Worm (Caenorhabditis elegans): ENCODE data around the gene F14F9.6.

F14F9.6 gene

DNA sequence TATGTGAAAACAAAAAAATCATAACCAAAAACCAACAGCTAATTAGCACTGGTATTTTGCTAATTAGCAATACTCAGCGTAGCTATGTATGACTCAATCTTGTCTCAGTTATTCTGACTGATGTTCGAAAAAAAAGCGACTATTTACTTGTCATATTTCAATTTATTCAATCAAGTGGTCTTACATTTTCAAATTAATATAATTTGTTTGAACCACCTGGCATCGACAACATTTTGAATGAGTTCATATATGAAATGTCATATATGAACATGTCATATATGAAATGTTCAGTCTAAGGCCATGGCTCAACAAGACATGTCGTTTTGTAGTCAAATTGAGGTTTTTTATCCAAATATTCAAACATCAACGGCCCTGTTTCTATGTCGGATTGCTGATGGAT, 19.1 kb upstream of the F14F9.6 start, which contains the start of gene srw-140:
Gene srw-140 (plus strand): TSS at position 301 of the 400 bp plus-strand sequence.
- no peak for TF ChIP-seq daf-19 (GFP tag; conservative IDR thresholded peaks at IDR 0.05)
- no peak for TF ChIP-seq nhr-48 (tag; optimal IDR thresholded peaks at IDR 0.05)
- TF ChIP-seq T20F7.1 (GFP tag; optimal IDR thresholded peaks at IDR 0.05), result no peak
- TF ChIP-seq nhr-25 (tag; optimal IDR thresholded peaks at IDR 0.05; ENCODE audit: borderline replicate concordance, insufficient read depth), result no peak
- TF ChIP-seq nhr-41 (GFP tag; IDR thresholded peaks at IDR 0.05), result no peak
- TF ChIP-seq ZK546.5 (tag; optimal IDR thresholded peaks at IDR 0.05), result no peak
- TF ChIP-seq daf-8 (GFP tag; IDR thresholded peaks at IDR 0.05), result no peak
- peak in 1 of 2 experiments; percentile 35 for TF ChIP-seq unc-62 (GFP tag; optimal IDR thresholded peaks at IDR 0.05 in 1 of 2)
- TF ChIP-seq unc-62 (tag; optimal IDR thresholded peaks at IDR 0.05), result no peak
- peak; percentile 40 for TF ChIP-seq aha-1 (tag)
- TF ChIP-seq cey-2 (tag; optimal IDR thresholded peaks at IDR 0.05; ENCODE audit: borderline replicate concordance, insufficient read depth), result no peak
- no peak for TF ChIP-seq dmd-8 (GFP tag; IDR thresholded peaks at IDR 0.05)
- TF ChIP-seq hlh-30 (tag; optimal IDR thresholded peaks at IDR 0.05; ENCODE audit: insufficient read depth), result no peak

DNA sequence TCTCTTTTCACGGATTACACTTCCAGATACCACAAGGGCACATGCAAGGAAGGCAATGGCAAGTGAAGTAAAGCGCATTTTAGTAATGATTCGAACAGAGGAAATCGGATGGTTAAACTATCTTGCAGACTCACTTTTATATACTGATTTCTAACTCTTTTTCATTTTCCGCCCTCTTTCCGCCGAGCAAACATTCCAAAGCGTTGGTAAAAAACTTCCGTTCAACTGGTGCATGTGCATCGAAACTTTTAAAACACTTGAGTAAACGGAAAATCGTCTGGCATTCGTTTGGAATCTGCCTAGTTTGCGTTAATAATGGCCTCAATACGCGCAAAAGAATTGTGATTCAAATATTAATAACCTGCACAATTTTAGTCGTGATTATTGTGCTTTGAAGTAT, 18.4 kb upstream of the F14F9.6 start, which contains the start of gene abu-7:
Gene abu-7 (minus strand): TSS at position 101 of the 400 bp plus-strand sequence.
- TF ChIP-seq madf-9 (GFP tag; conservative IDR thresholded peaks at IDR 0.05), result no peak
- TF ChIP-seq hlh-30 (tag; optimal IDR thresholded peaks at IDR 0.05; ENCODE audit: insufficient read depth), result no peak
- TF ChIP-seq ZK546.5 (tag; optimal IDR thresholded peaks at IDR 0.05), result no peak
- no peak for TF ChIP-seq zag-1 (tag; optimal IDR thresholded peaks at IDR 0.05)
- no peak for TF ChIP-seq nhr-102 (tag; optimal IDR thresholded peaks at IDR 0.05)
- TF ChIP-seq ctbp-1 (GFP tag; IDR thresholded peaks at IDR 0.05), result no peak
- no peak for TF ChIP-seq fkh-10 (GFP tag; optimal IDR thresholded peaks at IDR 0.05)

ce11 chrV:5161792-5162191, 15.5 kb upstream of the F14F9.6 start, which contains the start of gene abu-6:
abu-6 (minus strand) TSS chrV:5161892.
- TF ChIP-seq lin-38 (GFP tag; IDR thresholded peaks at IDR 0.05), result no peak

ce11 chrV:5158302-5158701, 12.0 kb upstream of the F14F9.6 start, which contains the start of gene abu-15:
abu-15 (plus strand) TSS chrV:5158602.
- TF ChIP-seq nhr-48 (tag; optimal IDR thresholded peaks at IDR 0.05) (no peak), gei-8 (GFP tag; optimal IDR thresholded peaks at IDR 0.05) (no peak), lin-1 (GFP tag; IDR thresholded peaks at IDR 0.05) (no peak), lim-7 (GFP tag; IDR thresholded peaks at IDR 0.05) (0 out of 2 replicates have a peak, but pooled peaks have one; percentile 8), pha-4 (GFP tag; IDR thresholded peaks at IDR 0.05) (no peak), pha-4 (tag; optimal IDR thresholded peaks at IDR 0.05) (no peak)

DNA sequence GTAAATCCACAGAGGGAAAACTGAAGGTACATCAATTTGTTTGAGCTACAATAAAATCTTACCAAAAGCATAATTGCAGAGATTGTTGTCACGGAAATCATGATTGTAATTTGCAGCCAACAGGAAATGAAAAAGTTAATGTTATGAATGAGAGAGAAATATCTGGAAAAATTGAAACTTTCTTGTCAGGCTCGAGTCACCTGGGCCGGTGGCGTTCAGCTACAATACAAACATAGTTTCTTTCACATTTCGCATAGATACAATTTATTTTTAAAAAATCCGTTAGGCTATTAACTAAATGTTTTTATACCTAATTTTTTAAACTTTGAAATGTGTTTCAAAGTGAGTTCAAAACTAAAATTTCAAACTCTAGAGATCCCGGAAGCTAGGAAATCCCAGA, 11.4 kb upstream of the F14F9.6 start, which contains the start of gene srx-39:
Gene srx-39 (minus strand): TSS at position 101 of the 400 bp plus-strand sequence.
- TF ChIP-seq duxl-1 (tag; optimal IDR thresholded peaks at IDR 0.05; ENCODE audit: poor library complexity) (no peak), spr-1 (tag; optimal IDR thresholded peaks at IDR 0.05) (no peak), ZK337.2 (GFP tag; IDR thresholded peaks at IDR 0.05) (no peak), mxl-3 (GFP tag; optimal IDR thresholded peaks at IDR 0.05) (no peak), lin-13 (GFP tag; optimal IDR thresholded peaks at IDR 0.05) (no peak), fos-1 (tag; optimal IDR thresholded peaks at IDR 0.05) (no peak), T26A8.4 (GFP tag; IDR thresholded peaks at IDR 0.05) (no peak), F10B5.3 (tag; optimal IDR thresholded peaks at IDR 0.05) (no peak), nhr-76 (tag; optimal IDR thresholded peaks at IDR 0.05) (no peak), snpc-1.2 (GFP tag; IDR thresholded peaks at IDR 0.05) (no peak), nhr-10 (tag; optimal IDR thresholded peaks at IDR 0.05) (no peak), aly-2 (tag; optimal IDR thresholded peaks at IDR 0.05) (no peak), nhr-11 (tag; optimal IDR thresholded peaks at IDR 0.05) (no peak), madf-9 (GFP tag; conservative IDR thresholded peaks at IDR 0.05) (no peak), dve-1 (tag; optimal IDR thresholded peaks at IDR 0.05; ENCODE audit: insufficient read depth) (no peak), mdl-1 (tag; optimal IDR thresholded peaks at IDR 0.05) (no peak), mxl-2 (GFP tag; conservative IDR thresholded peaks at IDR 0.05) (no peak), mep-1 (tag; optimal IDR thresholded peaks at IDR 0.05) (no peak), Y48G9A.11 (GFP tag; IDR thresholded peaks at IDR 0.05) (no peak)

All from whole organism, L4 larva.